Fruit fly (Drosophila melanogaster): Measurements from ENCODE around the gene CG13950.

CG13950 gene

DNA sequence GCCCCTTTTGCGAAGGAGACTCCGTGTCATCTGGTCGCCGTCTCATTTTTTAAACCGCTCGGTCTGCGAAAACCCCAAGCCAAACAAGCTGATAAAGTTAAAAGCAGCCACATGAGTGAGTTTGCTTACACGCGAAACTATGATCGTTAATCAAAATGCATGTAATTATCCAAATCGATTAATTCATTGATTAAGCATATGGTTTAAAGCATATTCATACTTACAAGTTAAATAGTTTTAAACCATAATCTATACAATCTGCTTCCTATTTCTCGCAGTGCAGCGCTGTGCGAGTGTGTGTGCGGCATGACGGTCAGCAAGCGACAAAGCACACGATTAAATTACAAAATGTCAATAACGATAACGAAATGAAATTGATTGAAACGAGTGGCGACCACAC is 35.5 kb downstream of the CG13950 start:
- TF ChIP-seq CG10348 (GFP tag; IDR thresholded peaks at IDR 0.05): no peak
- no peak for TF ChIP-seq CG17806 (tag; optimal IDR thresholded peaks at IDR 0.05)
- peak; percentile 49 for TF ChIP-seq CG15710 (tag; optimal IDR thresholded peaks at IDR 0.05)

DNA sequence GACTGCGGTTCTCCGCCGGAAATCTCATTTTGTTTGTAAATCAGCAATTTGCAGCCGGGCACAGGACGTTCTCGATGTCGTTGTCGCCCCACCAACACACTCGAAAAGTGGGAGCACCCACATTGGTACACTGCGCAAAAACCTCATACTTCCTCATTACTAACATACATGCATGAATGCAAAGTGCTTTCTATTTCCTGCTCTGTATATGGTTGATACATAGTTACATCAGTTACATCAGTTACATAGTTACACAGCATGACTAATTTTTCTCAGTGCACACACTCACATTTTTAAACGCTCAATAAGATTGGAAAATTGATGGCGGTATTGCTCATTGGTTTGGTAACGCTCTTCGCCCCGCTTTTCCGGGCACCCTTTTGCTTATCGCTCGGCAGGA is 37.1 kb downstream of the CG13950 start:
- TF ChIP-seq CG4496 (GFP tag; IDR thresholded peaks at IDR 0.05) (no peak), CG8159 (tag; optimal IDR thresholded peaks at IDR 0.05) (no peak), rn (GFP tag; IDR thresholded peaks at IDR 0.05) (no peak), CG8301 (tag; optimal IDR thresholded peaks at IDR 0.05) (no peak), Pif1A (GFP tag; optimal IDR thresholded peaks at IDR 0.05) (no peak), CG13204 (GFP tag; optimal IDR thresholded peaks at IDR 0.05) (no peak), D1 (tag; optimal IDR thresholded peaks at IDR 0.05) (no peak), Pif1B (GFP tag; optimal IDR thresholded peaks at IDR 0.05) (no peak), CG14655 (GFP tag; optimal IDR thresholded peaks at IDR 0.05) (no peak), Ets98B (GFP tag; IDR thresholded peaks at IDR 0.05) (no peak), CG17806 (tag; optimal IDR thresholded peaks at IDR 0.05) (no peak), CG15710 (tag; optimal IDR thresholded peaks at IDR 0.05) (no peak), CG10348 (GFP tag; IDR thresholded peaks at IDR 0.05) (no peak)

- TF ChIP-seq CG8301 (tag; optimal IDR thresholded peaks at IDR 0.05) (no peak), CG13204 (GFP tag; optimal IDR thresholded peaks at IDR 0.05) (no peak), CG15710 (tag; optimal IDR thresholded peaks at IDR 0.05) (no peak), fd96Ca (GFP tag; IDR thresholded peaks at IDR 0.05) (no peak), CG4496 (GFP tag; IDR thresholded peaks at IDR 0.05) (no peak), rn (GFP tag; IDR thresholded peaks at IDR 0.05) (no peak), Pif1B (GFP tag; optimal IDR thresholded peaks at IDR 0.05) (no peak), CG17806 (tag; optimal IDR thresholded peaks at IDR 0.05) (no peak), CG14655 (GFP tag; optimal IDR thresholded peaks at IDR 0.05) (no peak), Ets98B (GFP tag; IDR thresholded peaks at IDR 0.05) (no peak), Snoo (tag; optimal IDR thresholded peaks at IDR 0.05) (no peak), CG8159 (tag; optimal IDR thresholded peaks at IDR 0.05) (no peak), EcR (GFP tag; optimal IDR thresholded peaks at IDR 0.05) (no peak), CG34367 (tag; optimal IDR thresholded peaks at IDR 0.05) (no peak), CG32121 (GFP tag; IDR thresholded peaks at IDR 0.05) (no peak)
These were observed 38.3 kb downstream of the CG13950 start, which contains the start of gene Lsp1beta for dm6 chr2L:898316-898715. Gene Lsp1beta, plus strand, starts transcription at chr2L:898500.

DNA sequence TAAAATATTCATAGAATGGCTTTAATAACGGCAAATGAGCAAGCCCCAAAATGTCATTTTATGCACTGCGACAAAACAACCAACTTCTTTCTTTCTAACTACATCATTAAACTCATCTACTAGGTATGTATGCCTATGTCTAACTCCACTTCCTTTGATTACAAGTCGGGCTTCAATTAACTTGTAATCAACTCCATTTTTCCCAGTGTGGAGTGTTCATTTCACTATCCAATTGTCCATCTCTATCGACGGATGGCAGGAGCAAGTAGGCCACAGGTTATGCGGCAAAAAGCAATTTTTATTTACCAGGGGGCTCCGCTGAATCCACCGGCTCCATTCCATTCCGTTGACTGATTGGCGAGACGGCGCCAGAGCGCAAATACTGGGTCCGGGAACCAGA is 43.8 kb downstream of the CG13950 start:
- TF ChIP-seq Pif1B (GFP tag; optimal IDR thresholded peaks at IDR 0.05): no peak
- no peak for TF ChIP-seq rn (GFP tag; IDR thresholded peaks at IDR 0.05)
- TF ChIP-seq EcR (GFP tag; optimal IDR thresholded peaks at IDR 0.05): no peak
- no peak for TF ChIP-seq gl (tag; optimal IDR thresholded peaks at IDR 0.05)
- TF ChIP-seq CG4496 (GFP tag; IDR thresholded peaks at IDR 0.05): no peak

All from whole organism, pupa.